Fruit fly (Drosophila melanogaster) whole organism, prepupa: ENCODE data around the gene tefu.
A peak's percentile ranks its signal among the peaks of the same experiment; 100 is the strongest.

Source experiments
- CG10631 ChIP-seq: fragments of 200-800 bp; sonication (Bioruptor generic); optimal IDR thresholded peaks from 2 replicates; lab custom pipeline; 2016; ENCODE audit warnings: missing biosample characterization, missing genetic modification characterization
- CG10669 ChIP-seq: fragments of 200-800 bp; sonication (Bioruptor generic); optimal IDR thresholded peaks from 3 replicates; lab custom pipeline; 2018; ENCODE audit warnings: missing biosample characterization, mild to moderate bottlenecking, missing genetic modification characterization, moderate library complexity
- CG11294 ChIP-seq: fragments of 200-800 bp; sonication (Bioruptor generic); IDR thresholded peaks from 2 replicates; pipeline ENCODE4 v1.3.6; 2022; ENCODE audit warnings: missing biosample characterization, missing genetic modification characterization
- CG11762 ChIP-seq: fragments of 200-800 bp; sonication (Bioruptor generic); optimal IDR thresholded peaks from 3 replicates; lab custom pipeline; 2016; ENCODE audit warnings: missing biosample characterization, missing genetic modification characterization; ENCODE audit not compliant: insufficient read depth
- CG15336 ChIP-seq: fragments of 200-800 bp; sonication (Bioruptor generic); IDR thresholded peaks from 2 replicates; pipeline ENCODE4 v1.3.6; 2022; ENCODE audit warnings: missing biosample characterization, missing genetic modification characterization
- CG3032 ChIP-seq: fragments of 200-800 bp; optimal IDR thresholded peaks from 2 replicates; lab custom pipeline; 2019; ENCODE audit warnings: missing biosample characterization, mild to moderate bottlenecking, missing genetic modification characterization, moderate library complexity
- CG32006 ChIP-seq: fragments of 200-800 bp; sonication (Bioruptor generic); optimal IDR thresholded peaks from 3 replicates; lab custom pipeline; 2017; ENCODE audit warnings: missing biosample characterization, mild to moderate bottlenecking, missing genetic modification characterization
- CG34406 ChIP-seq: fragments of 200-800 bp; sonication (Bioruptor generic); optimal IDR thresholded peaks from 3 replicates; lab custom pipeline; 2016; ENCODE audit warnings: missing biosample characterization, missing genetic modification characterization
- CG3919 ChIP-seq: fragments of 200-800 bp; sonication (Bioruptor generic); optimal IDR thresholded peaks from 3 replicates; lab custom pipeline; 2016; ENCODE audit warnings: missing biosample characterization, missing genetic modification characterization
- CG4318 ChIP-seq: fragments of 200-800 bp; sonication (Bioruptor generic); optimal IDR thresholded peaks from 3 replicates; lab custom pipeline; 2017; ENCODE audit warnings: missing biosample characterization, mild to moderate bottlenecking, missing genetic modification characterization
- CG6276 ChIP-seq: fragments of 200-800 bp; sonication (Bioruptor generic); optimal IDR thresholded peaks from 2 replicates; lab custom pipeline; 2017; ENCODE audit warnings: missing biosample characterization, mild to moderate bottlenecking, missing genetic modification characterization
- CG6792 ChIP-seq: fragments of 200-800 bp; sonication (Bioruptor generic); optimal IDR thresholded peaks from 3 replicates; lab custom pipeline; 2016; ENCODE audit warnings: missing biosample characterization, missing genetic modification characterization
- CG6854 ChIP-seq: fragments of 200-800 bp; sonication (Bioruptor generic); optimal IDR thresholded peaks from 2 replicates; lab custom pipeline; 2017; ENCODE audit warnings: missing biosample characterization, mild to moderate bottlenecking, missing genetic modification characterization
- CG7368 ChIP-seq: fragments of 200-800 bp; sonication (Bioruptor generic); optimal IDR thresholded peaks from 3 replicates; lab custom pipeline; 2016; ENCODE audit warnings: missing biosample characterization, missing genetic modification characterization
- CG8119 ChIP-seq: fragments of 200-800 bp; sonication (Bioruptor generic); IDR thresholded peaks from 3 replicates; pipeline ENCODE4 v1.3.6; 2022; ENCODE audit warnings: missing biosample characterization, missing genetic modification characterization
- CG8319 ChIP-seq: fragments of 200-800 bp; sonication (Bioruptor generic); optimal IDR thresholded peaks from 3 replicates; lab custom pipeline; 2016; ENCODE audit warnings: missing biosample characterization, missing genetic modification characterization
- Eip75B ChIP-seq: fragments of 200-800 bp; sonication (Bioruptor generic); optimal IDR thresholded peaks from 3 replicates; lab custom pipeline; 2016; ENCODE audit warnings: missing biosample characterization, missing genetic modification characterization
- Ets21C ChIP-seq: fragments of 200-800 bp; sonication (Bioruptor generic); optimal IDR thresholded peaks from 3 replicates; lab custom pipeline; 2016; ENCODE audit warnings: missing biosample characterization, missing genetic modification characterization
- Ets96B ChIP-seq: fragments of 200-800 bp; optimal IDR thresholded peaks from 2 replicates; lab custom pipeline; 2019; ENCODE audit warnings: missing biosample characterization, mild to moderate bottlenecking, missing genetic modification characterization, moderate library complexity
- Gug ChIP-seq: fragments of 200-800 bp; sonication (Bioruptor generic); IDR thresholded peaks from 2 replicates; pipeline ENCODE4 v1.3.6; 2022; ENCODE audit warnings: missing biosample characterization, missing genetic modification characterization
- Hr38 ChIP-seq: sonication (Bioruptor generic); optimal IDR thresholded peaks from 2 replicates; lab custom pipeline; 2016; ENCODE audit warnings: missing biosample characterization, missing genetic modification characterization
- Hr39 ChIP-seq: fragments of 200-800 bp; sonication (Bioruptor generic); optimal IDR thresholded peaks from 2 replicates; lab custom pipeline; 2016; ENCODE audit warnings: missing biosample characterization, missing genetic modification characterization
- Lpt ChIP-seq: fragments of 200-800 bp; sonication (Bioruptor generic); optimal IDR thresholded peaks from 3 replicates; lab custom pipeline; 2016; ENCODE audit warnings: missing biosample characterization, missing genetic modification characterization
- Met ChIP-seq: fragments of 200-800 bp; sonication (Bioruptor generic); optimal IDR thresholded peaks from 3 replicates; lab custom pipeline; 2016; ENCODE audit warnings: missing biosample characterization, missing genetic modification characterization
- OdsH ChIP-seq: fragments of 200-800 bp; sonication (Bioruptor generic); optimal IDR thresholded peaks from 3 replicates; lab custom pipeline; 2016; ENCODE audit warnings: missing biosample characterization, missing genetic modification characterization
- Smox ChIP-seq: fragments of 200-800 bp; sonication (Bioruptor generic); optimal IDR thresholded peaks from 3 replicates; lab custom pipeline; 2016; ENCODE audit warnings: missing biosample characterization, missing genetic modification characterization
- achi ChIP-seq: fragments of 200-800 bp; sonication (Bioruptor generic); optimal IDR thresholded peaks from 3 replicates; lab custom pipeline; 2016; ENCODE audit warnings: missing biosample characterization, missing genetic modification characterization
- cyc ChIP-seq: fragments of 200-800 bp; sonication (Bioruptor generic); optimal IDR thresholded peaks from 3 replicates; lab custom pipeline; 2016; ENCODE audit warnings: missing biosample characterization, missing genetic modification characterization
- dac ChIP-seq: fragments of 200-800 bp; sonication (Bioruptor generic); optimal IDR thresholded peaks from 2 replicates; lab custom pipeline; 2017; ENCODE audit warnings: missing biosample characterization, mild to moderate bottlenecking, missing genetic modification characterization
- dsx ChIP-seq: fragments of 200-800 bp; optimal IDR thresholded peaks from 3 replicates; lab custom pipeline; 2019; ENCODE audit warnings: missing biosample characterization, mild to moderate bottlenecking, missing genetic modification characterization, moderate library complexity; ENCODE audit not compliant: poor library complexity, severe bottlenecking
- esn ChIP-seq: fragments of 200-800 bp; sonication (Bioruptor generic); optimal IDR thresholded peaks from 2 replicates; lab custom pipeline; 2016; ENCODE audit warnings: missing biosample characterization, mild to moderate bottlenecking, missing genetic modification characterization, moderate library complexity
- fd59A ChIP-seq: fragments of 200-800 bp; sonication (Bioruptor generic); optimal IDR thresholded peaks from 2 replicates; lab custom pipeline; 2017; ENCODE audit warnings: missing biosample characterization, mild to moderate bottlenecking, missing genetic modification characterization, missing genetic modification reagents
- fd85E ChIP-seq: fragments of 200-800 bp; sonication (Bioruptor generic); optimal IDR thresholded peaks from 3 replicates; lab custom pipeline; 2016; ENCODE audit warnings: missing biosample characterization, missing genetic modification characterization
- fkh ChIP-seq: fragments of 200-800 bp; sonication (Bioruptor generic); optimal IDR thresholded peaks from 3 replicates; lab custom pipeline; 2017; ENCODE audit warnings: missing biosample characterization, mild to moderate bottlenecking, missing genetic modification characterization, moderate library complexity
- lz ChIP-seq: fragments of 200-800 bp; sonication (Bioruptor generic); optimal IDR thresholded peaks from 3 replicates; lab custom pipeline; 2016; ENCODE audit warnings: missing biosample characterization, missing genetic modification characterization
- net ChIP-seq: fragments of 200-800 bp; sonication (Bioruptor generic); optimal IDR thresholded peaks from 3 replicates; lab custom pipeline; 2016; ENCODE audit warnings: missing biosample characterization, missing genetic modification characterization
- pdm3 ChIP-seq: fragments of 200-800 bp; sonication (Bioruptor generic); optimal IDR thresholded peaks from 3 replicates; lab custom pipeline; 2016; ENCODE audit warnings: missing biosample characterization, missing genetic modification characterization
- spab ChIP-seq: fragments of 200-800 bp; sonication (Bioruptor generic); optimal IDR thresholded peaks from 2 replicates; lab custom pipeline; 2017; ENCODE audit warnings: missing biosample characterization, mild to moderate bottlenecking, missing genetic modification characterization, missing genetic modification reagents
- ss ChIP-seq, 2 experiments: fragments of 200-800 bp; sonication (Bioruptor generic); optimal IDR thresholded peaks; 2 replicates in 1 of 2; 3 replicates in 1 of 2; lab custom pipeline; 2017 to 2018; ENCODE audit warnings: mild to moderate bottlenecking in 2 of 2, missing biosample characterization in 2 of 2, missing genetic modification characterization in 2 of 2, moderate library complexity in 1 of 2
- svp ChIP-seq: fragments of 200-800 bp; sonication (Bioruptor generic); peaks from one replicate; lab custom pipeline; 2016; ENCODE audit warnings: missing biosample characterization, missing genetic modification characterization
- topi ChIP-seq: fragments of 200-800 bp; sonication (Bioruptor generic); optimal IDR thresholded peaks from 3 replicates; lab custom pipeline; 2016; ENCODE audit warnings: missing biosample characterization, missing genetic modification characterization
- vri ChIP-seq: fragments of 200-800 bp; sonication (Bioruptor generic); optimal IDR thresholded peaks from 3 replicates; lab custom pipeline; 2016; ENCODE audit warnings: missing biosample characterization, mild to moderate bottlenecking, missing genetic modification characterization

Gene tefu

dm6 chr3R:15218824-15219576 lies 23.0 kb downstream of the tefu start, which contains the start of the genes SIDL and CG12241 (continued):
- TF ChIP-seq CG3919 (GFP tag; lab: Kevin White, UChicago) = peak; percentile 96
- TF ChIP-seq Ets21C (GFP tag; lab: Kevin White, UChicago) = no peak
- peak; percentile 88 for TF ChIP-seq esn (GFP tag; lab: Kevin White, UChicago)
- TF ChIP-seq Gug = peak; percentile 97
- peak; percentile 75 for TF ChIP-seq dac (GFP tag; lab: Kevin White, UChicago)
- TF ChIP-seq dsx (GFP tag; lab: Kevin White, UChicago) = peak; percentile 88
- TF ChIP-seq CG6792 (GFP tag; lab: Kevin White, UChicago) = peak; percentile 83
- peak; percentile 68 for TF ChIP-seq fd85E
- peak; percentile 97 for TF ChIP-seq CG11294 (GFP tag; lab: Robert Waterston, UW)
- no peak for TF ChIP-seq Hr38 (GFP tag; lab: Kevin White, UChicago)
- TF ChIP-seq CG8319 (GFP tag; lab: Kevin White, UChicago) = no peak
- no peak for TF ChIP-seq svp (GFP tag; lab: Kevin White, UChicago)
- TF ChIP-seq CG4318 (GFP tag; lab: Kevin White, UChicago) = no peak
- TF ChIP-seq net = no peak
- TF ChIP-seq CG3032 (tag; lab: Kevin White, UChicago) = peak; percentile 96
- peak; percentile 86 for TF ChIP-seq Lpt (GFP tag; lab: Kevin White, UChicago)
- no peak for TF ChIP-seq Met
- no peak for TF ChIP-seq spab
- no peak for TF ChIP-seq fkh (GFP tag; lab: Kevin White, UChicago)
- no peak for TF ChIP-seq fd59A
- no peak for TF ChIP-seq Eip75B (GFP tag; lab: Kevin White, UChicago)
- TF ChIP-seq Hr39 (GFP tag; lab: Kevin White, UChicago) = no peak
- no peak for TF ChIP-seq ss (GFP tag; optimal IDR thresholded peaks at IDR 0.05; lab: Kevin White, UChicago)
- TF ChIP-seq Smox (GFP tag; lab: Kevin White, UChicago) = no peak
- TF ChIP-seq topi (GFP tag; lab: Kevin White, UChicago) = peak; percentile 96
- TF ChIP-seq CG10631 = peak; percentile 89
- no peak for TF ChIP-seq CG6276 (GFP tag; lab: Kevin White, UChicago)
- TF ChIP-seq vri = no peak
- TF ChIP-seq Ets96B (tag; lab: Kevin White, UChicago) = peak; percentile 94
- TF ChIP-seq CG10669 (GFP tag; lab: Kevin White, UChicago) = no peak
- TF ChIP-seq CG6854 (GFP tag; lab: Kevin White, UChicago) = peak; percentile 61
- TF ChIP-seq CG7368 (GFP tag; lab: Kevin White, UChicago) = peak; percentile 86
- TF ChIP-seq lz = peak; percentile 92
- TF ChIP-seq OdsH (GFP tag; lab: Kevin White, UChicago) = no peak
- TF ChIP-seq CG34406 (GFP tag; lab: Kevin White, UChicago) = no peak
- TF ChIP-seq CG11762 = no peak
- no peak for TF ChIP-seq achi (GFP tag; lab: Kevin White, UChicago)
- peak; percentile 41; the same call in 1 of the 2 replicates for TF ChIP-seq CG15336 (GFP tag; lab: Robert Waterston, UW)
- peak; percentile 96 for TF ChIP-seq cyc (GFP tag; lab: Kevin White, UChicago)
- no peak for TF ChIP-seq pdm3 (GFP tag; lab: Kevin White, UChicago)
- TF ChIP-seq CG32006 (GFP tag; lab: Kevin White, UChicago) = no peak
- no peak for TF ChIP-seq CG8119
